Fruit fly (Drosophila melanogaster): ENCODE data around the gene Sgs5.

DNA sequence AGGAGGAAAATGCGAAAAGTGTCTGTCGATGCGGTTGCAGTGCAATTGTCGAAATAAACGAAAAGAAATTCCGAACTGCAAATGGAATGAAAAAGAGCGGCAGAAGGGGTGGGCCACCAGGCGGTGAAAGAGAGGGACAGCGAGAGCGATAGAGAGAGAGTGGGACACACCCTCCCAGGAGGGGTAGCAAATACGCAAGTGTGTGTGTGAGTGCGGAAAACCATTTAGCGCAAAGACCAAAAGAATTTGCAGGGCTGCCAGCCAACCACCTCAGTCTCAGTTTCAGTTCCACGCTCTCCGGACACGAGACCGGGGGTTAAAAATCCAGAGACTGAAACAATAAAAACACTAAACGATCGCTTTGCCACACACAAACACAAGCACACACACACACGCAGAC is 36.5 kb upstream of the Sgs5 start, which contains the start of gene Hmx:
- TF ChIP-seq kay (GFP tag; ENCODE audit: borderline replicate concordance), result no peak
- no peak for TF ChIP-seq CG7101 (tag; optimal IDR thresholded peaks at IDR 0.05)
- TF ChIP-seq CG7045 (GFP tag; optimal IDR thresholded peaks at IDR 0.05), result no peak
- TF ChIP-seq CG12768 (GFP tag; optimal IDR thresholded peaks at IDR 0.05), result no peak
